Fruit fly (Drosophila melanogaster) Kc167 (cell line): Measurements from ENCODE around the gene CG18563.

Source experiments
- Myc ChIP-seq: fragments of >200 bp; optimal IDR thresholded peaks from 2 replicates; lab custom pipeline; 2017; ENCODE audit warnings: missing external identifiers
- Sin3A ChIP-seq: fragments of >200 bp; optimal IDR thresholded peaks from 2 replicates; lab custom pipeline; 2018; ENCODE audit warnings: missing external identifiers
- h ChIP-seq: fragments of >200 bp; optimal IDR thresholded peaks from 3 replicates; lab custom pipeline; 2018; ENCODE audit warnings: missing external identifiers
- insv ChIP-seq: fragments of >200 bp; optimal IDR thresholded peaks from 3 replicates; lab custom pipeline; 2018; ENCODE audit warnings: missing external identifiers
- psq ChIP-seq: fragments of >200 bp; optimal IDR thresholded peaks from 2 replicates; lab custom pipeline; 2017; ENCODE audit warnings: missing external identifiers
- ttk ChIP-seq: sonication (Bioruptor generic); optimal IDR thresholded peaks from 2 replicates; lab custom pipeline; 2017; ENCODE audit warnings: missing external identifiers

CG18563 gene

DNA sequence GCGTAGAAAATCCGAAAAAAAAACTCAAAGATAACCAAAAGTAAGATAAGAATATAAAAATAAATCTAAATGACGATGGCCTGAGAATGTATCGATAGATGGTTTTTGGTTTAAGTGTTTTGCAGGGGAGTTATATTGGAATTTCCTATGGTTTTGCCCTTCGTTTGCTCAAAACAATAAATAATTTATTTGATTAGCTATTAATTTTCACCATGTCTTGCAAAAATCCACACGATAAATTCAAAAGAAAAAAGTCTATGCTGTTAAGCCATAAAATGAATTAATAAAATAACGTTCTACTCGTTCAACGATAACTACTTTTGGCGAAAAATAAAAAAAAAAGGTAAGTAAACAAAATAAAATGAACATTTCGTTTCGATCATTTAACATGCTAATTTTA lies 10.8 kb downstream of the CG18563 start:
- TF ChIP-seq Myc (lab: Kevin White, UChicago) (no peak), psq (lab: Kevin White, UChicago) (no peak), Sin3A (lab: Kevin White, UChicago) (no peak), ttk (lab: Kevin White, UChicago) (no peak), h (lab: Kevin White, UChicago) (no peak), insv (lab: Kevin White, UChicago) (no peak)

DNA sequence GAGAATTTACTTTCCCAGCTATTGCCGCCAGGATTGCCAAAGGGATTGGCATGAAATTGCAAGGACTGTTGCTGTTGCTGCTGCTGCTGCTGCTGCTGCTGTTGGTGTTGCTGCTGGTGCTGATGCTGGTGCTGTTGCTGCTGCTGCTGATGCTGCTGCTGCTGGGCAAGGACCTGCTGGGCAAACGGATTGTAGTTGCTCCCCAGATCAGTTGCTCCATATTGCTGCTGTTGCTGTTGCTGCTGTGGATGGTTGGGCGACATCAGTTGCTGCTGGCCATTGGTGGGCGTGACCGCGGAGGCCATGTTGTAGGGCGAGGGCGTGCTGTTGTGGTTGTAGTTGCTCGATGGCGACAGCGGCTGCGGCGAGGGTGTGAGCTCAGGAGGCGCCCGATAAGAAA lies 20.2 kb downstream of the CG18563 start:
- TF ChIP-seq psq (lab: Kevin White, UChicago) (no peak), insv (lab: Kevin White, UChicago) (no peak), Myc (lab: Kevin White, UChicago) (no peak), Sin3A (lab: Kevin White, UChicago) (no peak), h (lab: Kevin White, UChicago) (no peak), ttk (lab: Kevin White, UChicago) (no peak)

DNA sequence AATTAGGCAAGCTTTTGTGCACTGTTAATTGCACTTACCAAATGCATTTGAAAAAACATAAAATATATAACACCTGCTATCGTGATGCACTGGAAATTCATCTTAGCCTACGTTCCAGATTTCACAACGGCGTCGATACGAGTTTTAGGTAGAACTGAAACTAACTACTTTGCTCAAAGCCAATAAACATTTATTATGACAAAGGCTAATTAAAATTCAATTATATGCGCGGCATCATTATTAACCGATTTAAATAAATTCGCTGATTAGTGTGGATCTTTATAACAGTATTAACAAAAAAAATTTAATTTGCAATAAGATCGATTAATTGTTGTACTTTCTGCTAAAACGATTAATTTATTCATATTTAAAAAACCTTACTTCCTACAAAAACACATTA lies 21.3 kb downstream of the CG18563 start, which contains the start of gene CG33928:
Gene CG33928, minus strand, starts transcription at position 101 of the 400 bp plus-strand sequence.
- TF ChIP-seq h (lab: Kevin White, UChicago) (no peak), Sin3A (lab: Kevin White, UChicago) (no peak), psq (lab: Kevin White, UChicago) (no peak), insv (lab: Kevin White, UChicago) (no peak), ttk (lab: Kevin White, UChicago) (no peak), Myc (lab: Kevin White, UChicago) (no peak)

DNA sequence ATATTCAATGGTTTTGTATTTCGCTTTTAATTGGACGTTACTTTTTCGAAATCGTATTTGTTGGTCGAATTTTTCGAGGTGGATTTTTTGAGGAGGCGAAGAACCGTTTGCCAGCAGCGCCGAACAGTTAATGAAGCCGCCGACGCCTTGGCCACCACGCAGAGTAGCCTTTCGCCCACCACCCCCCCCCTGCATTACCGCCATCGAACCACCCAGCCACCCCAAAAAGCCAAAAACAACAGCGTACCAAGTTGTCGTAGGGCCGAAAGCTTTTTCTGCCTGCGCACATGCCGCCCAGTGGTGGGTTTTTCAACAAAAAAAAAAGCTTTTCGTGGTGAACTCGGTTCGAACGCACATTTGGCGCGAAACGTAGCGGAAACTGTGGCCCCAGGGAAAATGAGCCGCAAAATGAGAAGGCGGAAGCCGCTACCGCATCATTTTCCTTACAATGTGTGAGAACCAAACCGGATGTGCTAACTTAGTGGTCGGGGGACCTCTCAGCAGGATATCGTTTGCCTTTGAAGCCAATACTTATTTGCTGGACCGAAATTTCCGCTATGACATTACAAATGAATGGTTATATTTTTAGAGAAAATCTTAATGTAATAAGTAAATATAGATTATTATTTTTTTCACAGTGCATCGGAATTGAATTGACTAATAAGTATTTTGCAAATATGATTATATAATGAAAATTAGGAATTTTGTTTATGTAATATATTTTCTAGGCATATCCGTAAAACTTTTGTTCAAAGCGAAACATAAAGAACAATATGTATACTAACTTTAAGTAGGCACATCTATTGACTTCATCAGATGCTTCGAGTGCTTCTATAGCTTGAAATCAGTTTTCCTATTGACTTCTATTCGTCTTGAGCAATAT lies 24.6 kb downstream of the CG18563 start, which contains the start of the genes Dif and CG5043:
Gene Dif, minus strand, starts transcription at position 132 of the 883 bp plus-strand sequence.
Gene CG5043, plus strand, starts transcription at position 833 of the 883 bp plus-strand sequence.
- TF ChIP-seq insv (lab: Kevin White, UChicago) (no peak), Myc (lab: Kevin White, UChicago) (no peak), Sin3A (lab: Kevin White, UChicago) (no peak), ttk (lab: Kevin White, UChicago) (no peak), psq (lab: Kevin White, UChicago) (no peak), h (lab: Kevin White, UChicago) (no peak)

DNA sequence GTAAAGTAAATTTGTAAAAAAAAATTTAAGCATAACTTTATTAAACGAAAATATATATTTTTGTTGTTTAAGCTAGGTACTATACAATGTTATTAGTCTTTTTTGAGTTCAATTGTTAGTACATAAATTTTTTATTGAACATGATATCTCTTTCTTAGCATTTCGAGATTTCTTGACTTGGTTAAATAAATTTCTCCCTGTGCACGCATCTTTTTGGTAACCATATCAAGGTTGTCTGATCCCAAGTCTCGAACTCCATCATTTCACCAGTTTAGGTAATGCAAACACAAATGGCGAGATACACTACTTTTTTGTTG lies 26.5 kb downstream of the CG18563 start:
- TF ChIP-seq Myc (lab: Kevin White, UChicago), result no peak
- no peak for TF ChIP-seq Sin3A (lab: Kevin White, UChicago)
- no peak for TF ChIP-seq insv (lab: Kevin White, UChicago)
- TF ChIP-seq h (lab: Kevin White, UChicago), result no peak
- TF ChIP-seq ttk (lab: Kevin White, UChicago), result no peak

DNA sequence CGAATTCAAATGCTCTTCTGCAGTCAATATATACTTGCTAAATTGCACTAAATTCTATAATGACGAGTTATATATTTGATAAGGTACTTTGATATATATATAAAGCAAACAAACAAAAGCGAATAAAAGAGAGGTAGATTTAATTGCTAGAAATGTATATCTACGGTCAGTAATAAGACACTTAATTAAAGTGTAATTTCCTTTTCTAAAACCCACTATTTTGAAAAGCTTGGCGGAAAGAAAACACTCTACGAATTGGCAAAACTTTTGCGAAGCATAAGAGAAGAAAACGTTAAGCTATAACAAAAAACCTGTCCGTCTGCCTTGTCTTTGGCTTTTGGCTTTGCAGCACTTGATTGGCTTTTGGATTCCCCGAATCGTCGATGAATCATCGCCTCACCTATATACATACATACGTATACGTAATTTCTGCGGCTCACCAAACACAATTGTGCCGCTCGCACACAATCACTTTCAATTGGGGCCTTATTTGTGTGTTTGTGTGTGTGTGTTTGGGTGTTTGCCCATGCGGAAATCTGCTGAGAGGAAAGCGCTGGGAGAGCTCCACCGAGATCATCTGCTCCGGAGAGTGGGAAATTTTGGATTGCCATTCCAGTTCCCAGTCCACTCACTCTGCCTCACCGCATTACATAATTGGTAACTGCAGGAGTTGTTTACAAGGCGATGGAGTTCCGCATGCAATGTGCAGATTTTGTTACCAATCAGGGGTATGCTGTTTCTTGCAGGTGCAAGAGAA lies 27.1 kb downstream of the CG18563 start:
- TF ChIP-seq Myc (lab: Kevin White, UChicago) (no peak), ttk (lab: Kevin White, UChicago) (no peak), insv (lab: Kevin White, UChicago) (no peak), psq (lab: Kevin White, UChicago) (no peak), h (lab: Kevin White, UChicago) (no peak)

DNA sequence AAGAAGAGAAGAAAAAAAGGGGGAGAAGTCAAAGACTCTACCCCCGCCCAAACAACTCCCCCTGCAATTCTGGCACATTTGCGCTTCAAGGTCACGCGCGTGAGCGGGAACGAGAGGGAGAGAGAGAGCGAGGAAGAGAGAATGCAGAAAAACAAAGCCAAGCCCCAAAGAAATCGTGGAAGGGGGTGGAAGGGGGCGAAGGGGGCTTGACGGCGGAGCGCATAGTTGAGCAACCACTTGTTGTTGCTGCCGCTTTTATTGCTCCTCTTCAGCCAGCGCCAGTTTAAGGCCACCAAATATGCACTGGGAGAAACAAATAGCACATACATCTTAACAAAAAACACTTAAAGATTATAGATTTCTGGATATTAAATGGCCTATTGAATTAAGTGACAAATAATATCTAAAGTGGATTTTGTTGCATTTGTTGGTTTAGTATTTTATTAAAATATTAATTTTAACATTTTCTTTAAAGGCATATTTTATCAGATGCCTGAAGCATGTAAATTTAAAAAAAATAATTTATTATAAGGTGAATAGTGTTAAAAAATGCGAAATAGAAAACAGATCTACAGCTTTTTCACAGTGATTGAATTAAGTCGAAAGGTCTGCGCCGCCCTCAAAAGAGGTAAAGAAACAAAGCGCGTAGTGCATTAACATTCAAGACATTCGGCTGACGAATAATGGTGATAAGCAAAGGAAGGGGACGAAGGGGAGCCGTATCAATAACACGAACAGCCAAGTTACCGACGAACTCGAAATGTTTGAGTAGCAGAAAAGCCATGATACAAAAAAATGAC lies 27.9 kb downstream of the CG18563 start:
- TF ChIP-seq h (lab: Kevin White, UChicago) (no peak), insv (lab: Kevin White, UChicago) (no peak)

DNA sequence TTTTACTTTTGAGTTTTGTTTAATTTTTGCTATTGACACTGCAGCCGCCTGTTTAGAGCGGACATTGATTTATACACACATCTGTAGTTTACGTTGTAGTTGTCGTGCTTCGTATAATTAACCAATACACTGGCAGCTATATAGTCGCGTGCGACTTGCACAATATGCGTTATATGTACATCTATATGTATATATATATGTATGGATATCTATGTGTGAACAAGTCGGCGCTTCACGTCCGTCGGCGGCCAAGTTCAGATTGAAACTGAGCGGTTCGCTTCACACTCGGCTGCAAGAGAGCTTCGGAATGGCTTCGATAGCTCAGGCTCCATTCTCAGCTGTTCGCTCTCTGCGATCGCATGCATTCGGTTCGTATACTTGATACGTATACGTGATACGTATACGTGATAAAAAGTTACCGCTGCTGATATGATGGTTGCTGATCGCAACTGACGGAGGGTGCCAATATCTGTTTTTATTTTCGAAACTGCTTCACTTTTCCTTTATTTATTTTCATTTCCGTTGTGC lies 29.9 kb downstream of the CG18563 start:
- TF ChIP-seq h (lab: Kevin White, UChicago) (no peak), insv (lab: Kevin White, UChicago) (no peak), Sin3A (lab: Kevin White, UChicago) (no peak), ttk (lab: Kevin White, UChicago) (no peak), psq (lab: Kevin White, UChicago) (no peak), Myc (lab: Kevin White, UChicago) (no peak)

DNA sequence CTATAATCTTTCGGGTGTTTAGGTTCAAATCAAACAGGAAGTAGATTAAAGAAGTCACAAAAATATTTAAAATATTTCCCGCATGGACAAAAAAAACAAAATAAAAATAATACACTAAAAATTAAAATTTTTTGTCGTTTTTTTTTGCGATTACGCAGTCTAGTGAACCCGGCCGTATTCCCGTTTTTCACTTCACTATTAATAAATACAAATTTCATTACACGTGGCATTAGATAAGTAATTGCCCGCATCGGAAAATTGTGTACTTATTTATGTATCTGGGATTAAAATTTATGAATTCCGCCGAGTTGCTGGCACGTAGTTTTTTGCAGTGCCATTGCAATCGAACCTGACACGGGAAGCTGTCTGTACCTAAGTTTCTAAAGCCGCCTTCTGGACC lies 30.7 kb downstream of the CG18563 start:
- TF ChIP-seq ttk (lab: Kevin White, UChicago), result no peak
- no peak for TF ChIP-seq Sin3A (lab: Kevin White, UChicago)
- no peak for TF ChIP-seq Myc (lab: Kevin White, UChicago)

DNA sequence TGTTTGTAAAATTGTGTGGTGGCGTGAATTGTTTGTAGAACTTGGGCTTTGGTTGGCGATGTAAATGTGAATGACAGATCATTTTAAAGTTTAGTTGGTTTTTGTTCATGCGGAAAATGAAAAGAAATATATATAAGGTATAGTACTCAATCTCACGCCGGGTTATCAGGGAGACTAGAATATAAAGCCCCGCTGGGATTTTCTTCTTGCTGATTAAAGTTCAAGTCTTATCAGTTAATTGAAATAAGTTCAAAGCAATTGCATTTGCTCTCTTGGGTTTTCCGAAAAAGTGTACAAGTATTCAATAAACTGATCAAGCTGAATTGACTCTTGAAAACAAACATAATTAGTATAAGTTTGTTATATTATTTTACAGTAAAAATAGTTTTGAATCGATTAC lies 32.4 kb downstream of the CG18563 start:
- no peak for TF ChIP-seq h (lab: Kevin White, UChicago)
- no peak for TF ChIP-seq psq (lab: Kevin White, UChicago)
- TF ChIP-seq Sin3A (lab: Kevin White, UChicago), result no peak
- TF ChIP-seq insv (lab: Kevin White, UChicago), result no peak
- no peak for TF ChIP-seq Myc (lab: Kevin White, UChicago)
- no peak for TF ChIP-seq ttk (lab: Kevin White, UChicago)
